Worm (Caenorhabditis elegans) whole organism, L2 larva: ENCODE measurements around the gene atg-18.

Experiments
- ama-1 ChIP-seq: fragments of 150-350 bp; optimal IDR thresholded peaks from 2 replicates; lab custom pipeline; 2018; ENCODE audit warnings: inconsistent platforms
- ceh-16 ChIP-seq: fragments of 150-350 bp; optimal IDR thresholded peaks from 2 replicates; lab custom pipeline; 2014; ENCODE audit warnings: missing biosample characterization, missing genetic modification characterization
- elt-3 ChIP-seq: sonication (generic microtip); optimal IDR thresholded peaks from 2 replicates; lab custom pipeline; 2017; ENCODE audit warnings: missing biosample characterization, missing genetic modification characterization
- lin-39 ChIP-seq: fragments of 150-350 bp; optimal IDR thresholded peaks from 2 replicates; lab custom pipeline; 2014; ENCODE audit warnings: missing biosample characterization, missing genetic modification reagents, missing genetic modification characterization
- lsy-2 ChIP-seq, 2 experiments: fragments of 150-350 bp in 1 of 2; sonication (generic microtip) in 1 of 2; optimal IDR thresholded peaks; 2 replicates each; lab custom pipeline; 2014 to 2017; ENCODE audit warnings: missing biosample characterization in 2 of 2, missing genetic modification characterization in 2 of 2
- nhr-12 ChIP-seq: fragments of 150-350 bp; optimal IDR thresholded peaks from 2 replicates; lab custom pipeline; 2014; ENCODE audit warnings: missing biosample characterization, missing genetic modification characterization
- unc-62 ChIP-seq: fragments of 150-350 bp; optimal IDR thresholded peaks from 2 replicates; lab custom pipeline; 2014; ENCODE audit warnings: missing biosample characterization, missing genetic modification reagents, missing genetic modification characterization
- zag-1 ChIP-seq: fragments of 150-350 bp; optimal IDR thresholded peaks from 2 replicates; lab custom pipeline; 2014; ENCODE audit warnings: missing biosample characterization, missing genetic modification characterization

DNA sequence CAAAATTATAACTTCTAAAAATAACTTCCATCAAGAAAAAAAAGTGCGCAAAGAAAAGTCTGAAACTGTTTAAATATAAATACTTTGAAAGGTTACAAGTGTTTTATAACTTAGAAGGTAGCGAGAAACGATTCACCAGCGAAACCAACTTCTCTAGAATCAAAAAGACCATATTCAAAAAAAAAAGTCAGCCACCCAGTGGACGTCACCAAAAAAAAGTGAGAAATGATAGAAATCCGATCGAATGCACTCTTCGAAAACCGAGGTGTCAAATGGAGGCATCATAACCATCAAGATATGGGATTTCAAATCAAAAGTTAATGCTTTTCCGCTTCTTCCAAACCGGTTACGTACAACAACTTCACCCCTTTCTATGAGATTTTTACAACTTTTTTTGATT lies 44.7 kb downstream of the atg-18 start:
- TF ChIP-seq lin-39 (tag; lab: Kevin White, UChicago) (no peak), zag-1 (tag; lab: Kevin White, UChicago) (no peak), lsy-2 (tag; optimal IDR thresholded peaks at IDR 0.05; lab: Kevin White, UChicago) (no peak), elt-3 (no peak), ceh-16 (tag; lab: Kevin White, UChicago) (no peak), ama-1 (lab: Kevin White, UChicago) (no peak), unc-62 (GFP tag; lab: Kevin White, UChicago) (no peak), nhr-12 (tag; lab: Kevin White, UChicago) (no peak)
